Worm (Caenorhabditis elegans): Measurements from ENCODE around the gene pho-11.

DNA sequence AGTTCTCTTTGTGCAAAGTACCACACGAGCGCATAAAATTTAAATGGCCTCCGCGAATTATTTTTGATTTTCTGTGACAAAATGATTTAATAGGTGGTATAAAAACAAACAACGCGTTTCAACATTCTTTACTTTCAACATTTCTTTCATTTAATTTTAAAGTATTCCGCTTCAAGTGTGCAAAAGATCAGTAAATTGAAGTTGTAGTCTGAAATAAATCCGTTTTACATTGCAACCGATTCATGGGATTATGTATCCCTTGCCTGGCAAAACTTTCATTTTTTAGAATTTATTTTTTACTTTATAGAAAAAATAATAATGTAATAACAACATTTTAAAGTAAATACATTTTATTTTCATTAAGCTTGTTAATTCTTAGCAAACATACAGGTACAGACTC is 37.2 kb upstream of the pho-11 start, which contains the start of gene F26C11.1:
- TF ChIP-seq W03F9.2 (tag; optimal IDR thresholded peaks at IDR 0.05): no peak
- no peak for TF ChIP-seq him-1 (tag; optimal IDR thresholded peaks at IDR 0.05)
- no peak for TF ChIP-seq dao-5 (tag; optimal IDR thresholded peaks at IDR 0.05)

Data from whole organism, L4/young adult.